Fruit fly (Drosophila melanogaster) whole organism, embryonic: ENCODE measurements around the gene CG13982.
A peak's percentile ranks its signal among the peaks of the same experiment; 100 is the strongest.

Experiments used
- Adf1 ChIP-seq: fragments of 200-800 bp; sonication (Bioruptor generic); IDR thresholded peaks from 2 replicates; pipeline ENCODE4 v1.3.6; 2022; ENCODE audit warnings: missing biosample characterization, missing genetic modification characterization
- Bdp1 ChIP-seq: fragments of 200-800 bp; sonication (Bioruptor generic); optimal IDR thresholded peaks from 3 replicates; lab custom pipeline; 2016; ENCODE audit warnings: missing biosample characterization, missing genetic modification characterization
- Blimp-1 ChIP-seq: fragments of 200-800 bp; sonication (Bioruptor generic); optimal IDR thresholded peaks from 3 replicates; lab custom pipeline; 2018; ENCODE audit warnings: missing biosample characterization, missing genetic modification characterization, mild to moderate bottlenecking, moderate library complexity, missing genetic modification reagents
- BtbVII ChIP-seq: fragments of 200-800 bp; sonication (Bioruptor generic); optimal IDR thresholded peaks from 3 replicates; lab custom pipeline; 2017; ENCODE audit warnings: missing biosample characterization, mild to moderate bottlenecking, missing genetic modification characterization
- CG10267 ChIP-seq: fragments of 200-800 bp; sonication (Bioruptor generic); optimal IDR thresholded peaks from 2 replicates; lab custom pipeline; 2018; ENCODE audit warnings: missing biosample characterization, mild to moderate bottlenecking, missing genetic modification characterization, moderate library complexity
- CG10366 ChIP-seq: fragments of 200-800 bp; sonication (Bioruptor generic); IDR thresholded peaks from 2 replicates; pipeline ENCODE4 v1.3.6; 2022; ENCODE audit warnings: missing biosample characterization, missing genetic modification characterization
- CG11456 ChIP-seq: fragments of 200-800 bp; sonication (Bioruptor generic); IDR thresholded peaks from 3 replicates; pipeline ENCODE4 v1.3.6; 2022; ENCODE audit warnings: missing biosample characterization, missing genetic modification characterization
- CG14441 ChIP-seq: fragments of 200-800 bp; sonication (Bioruptor generic); IDR thresholded peaks from 2 replicates; pipeline ENCODE4 v1.3.6; 2022; ENCODE audit warnings: missing biosample characterization, missing genetic modification characterization
- CG14860 ChIP-seq: fragments of 200-800 bp; sonication (Bioruptor generic); IDR thresholded peaks from 3 replicates; pipeline ENCODE4 v1.3.6; 2022; ENCODE audit warnings: missing biosample characterization, missing genetic modification characterization; ENCODE audit not compliant: partially characterized antibody
- CG1529 ChIP-seq: fragments of 200-800 bp; sonication (Bioruptor generic); optimal IDR thresholded peaks from 3 replicates; lab custom pipeline; 2018; ENCODE audit warnings: missing biosample characterization, missing genetic modification characterization
- CG17328 ChIP-seq: fragments of 200-800 bp; sonication (Bioruptor generic); IDR thresholded peaks from 2 replicates; pipeline ENCODE4 v1.3.6; 2022; ENCODE audit warnings: missing biosample characterization, missing genetic modification characterization
- CG17802 ChIP-seq: fragments of 200-800 bp; sonication (Bioruptor generic); optimal IDR thresholded peaks from 2 replicates; lab custom pipeline; 2018; ENCODE audit warnings: missing biosample characterization, mild to moderate bottlenecking, missing genetic modification characterization, moderate library complexity
- CG18599 ChIP-seq: fragments of 200-800 bp; sonication (Bioruptor generic); optimal IDR thresholded peaks from 3 replicates; lab custom pipeline; 2017; ENCODE audit warnings: missing biosample characterization, missing genetic modification characterization, mild to moderate bottlenecking, moderate library complexity, missing genetic modification reagents
- CG34224 ChIP-seq: fragments of 200-800 bp; sonication (Bioruptor generic); IDR thresholded peaks from 3 replicates; pipeline ENCODE4 v1.3.6; 2022; ENCODE audit warnings: missing biosample characterization, missing genetic modification characterization; ENCODE audit not compliant: partially characterized antibody
- CG34422 ChIP-seq: fragments of 200-800 bp; sonication (Bioruptor generic); IDR thresholded peaks from 3 replicates; pipeline ENCODE4 v1.3.6; 2022; ENCODE audit warnings: missing biosample characterization, missing genetic modification characterization
- CG3847 ChIP-seq: fragments of 200-800 bp; sonication (Bioruptor generic); IDR thresholded peaks from 2 replicates; pipeline ENCODE4 v1.3.6; 2022; ENCODE audit warnings: missing biosample characterization, missing genetic modification characterization
- CG4404 ChIP-seq: fragments of 200-800 bp; sonication (Bioruptor generic); IDR thresholded peaks from 2 replicates; pipeline ENCODE4 v1.3.6; 2022; ENCODE audit warnings: missing biosample characterization, missing genetic modification characterization
- CG6854 ChIP-seq: fragments of 200-800 bp; sonication (Bioruptor generic); optimal IDR thresholded peaks from 3 replicates; lab custom pipeline; 2017; ENCODE audit warnings: missing biosample characterization, mild to moderate bottlenecking, missing genetic modification characterization
- CG7271 ChIP-seq: fragments of 200-800 bp; sonication (Bioruptor generic); optimal IDR thresholded peaks from 2 replicates; lab custom pipeline; 2018; ENCODE audit warnings: missing biosample characterization, mild to moderate bottlenecking, missing genetic modification characterization, moderate library complexity
- CG8281 ChIP-seq: fragments of 200-800 bp; sonication (Bioruptor generic); optimal IDR thresholded peaks from 2 replicates; lab custom pipeline; 2018; ENCODE audit warnings: missing biosample characterization, mild to moderate bottlenecking, missing genetic modification characterization, moderate library complexity
- CG9215 ChIP-seq: fragments of 200-800 bp; sonication (Bioruptor generic); IDR thresholded peaks from 2 replicates; pipeline ENCODE4 v1.3.6; 2022; ENCODE audit warnings: missing biosample characterization, missing genetic modification characterization
- Chrac-16 ChIP-seq: fragments of 200-800 bp; sonication (Bioruptor generic); optimal IDR thresholded peaks from 3 replicates; lab custom pipeline; 2016; ENCODE audit warnings: missing biosample characterization, missing genetic modification characterization
- HLH4C ChIP-seq: fragments of 200-800 bp; sonication (Bioruptor generic); IDR thresholded peaks from 3 replicates; pipeline ENCODE4 v1.3.6; 2022; ENCODE audit warnings: missing biosample characterization, missing genetic modification characterization; ENCODE audit not compliant: partially characterized antibody
- Lpt ChIP-seq: fragments of >200 bp; optimal IDR thresholded peaks from 2 replicates; lab custom pipeline; 2018; ENCODE audit warnings: missing biosample characterization, missing genetic modification characterization
- Neu2 ChIP-seq: fragments of 200-800 bp; sonication (Bioruptor generic); optimal IDR thresholded peaks from 3 replicates; lab custom pipeline; 2016; ENCODE audit warnings: missing biosample characterization, missing genetic modification characterization, borderline replicate concordance
- Poxn ChIP-seq: fragments of 200-800 bp; sonication (Bioruptor generic); IDR thresholded peaks from 2 replicates; pipeline ENCODE4 v1.3.6; 2022; ENCODE audit warnings: missing biosample characterization, missing genetic modification characterization
- Sry-δ ChIP-seq: fragments of 200-800 bp; sonication (Bioruptor generic); optimal IDR thresholded peaks from 2 replicates; lab custom pipeline; 2016; ENCODE audit warnings: missing biosample characterization, missing genetic modification characterization
- Stat92E ChIP-seq, 3 experiments: fragments of >200 bp in 2 of 3; fragments of 200-800 bp in 1 of 3; sonication (Bioruptor generic) in 1 of 3; optimal IDR thresholded peaks; 2 replicates each; lab custom pipeline; 2017 to 2019; ENCODE audit warnings: missing biosample characterization in 3 of 3, missing genetic modification characterization in 3 of 3, mild to moderate bottlenecking in 1 of 3, moderate library complexity in 1 of 3
- cad ChIP-seq: fragments of >200 bp; optimal IDR thresholded peaks from 2 replicates; lab custom pipeline; 2017; ENCODE audit warnings: missing biosample characterization, missing genetic modification characterization
- ci ChIP-seq: fragments of 200-800 bp; sonication (Bioruptor generic); IDR thresholded peaks from 3 replicates; pipeline ENCODE4 v1.3.6; 2022; ENCODE audit warnings: missing biosample characterization, missing genetic modification characterization
- corto ChIP-seq: fragments of 200-800 bp; sonication (Bioruptor generic); optimal IDR thresholded peaks from 2 replicates; lab custom pipeline; 2016; ENCODE audit warnings: missing biosample characterization, mild to moderate bottlenecking, missing genetic modification characterization, moderate library complexity
- fd96Cb ChIP-seq: fragments of 200-800 bp; sonication (Bioruptor generic); optimal IDR thresholded peaks from 2 replicates; lab custom pipeline; 2018; ENCODE audit warnings: missing biosample characterization, mild to moderate bottlenecking, missing genetic modification characterization, moderate library complexity
- fru ChIP-seq: fragments of >200 bp; optimal IDR thresholded peaks from 2 replicates; lab custom pipeline; 2017
- gsb-n ChIP-seq: fragments of 200-800 bp; sonication (Bioruptor generic); optimal IDR thresholded peaks from 3 replicates; lab custom pipeline; 2018; ENCODE audit warnings: missing biosample characterization, mild to moderate bottlenecking, missing genetic modification characterization
- inv ChIP-seq: fragments of 200-800 bp; sonication (Bioruptor generic); IDR thresholded peaks from 2 replicates; pipeline ENCODE4 v1.3.6; 2022; ENCODE audit warnings: missing biosample characterization, missing genetic modification characterization; ENCODE audit not compliant: partially characterized antibody
- kay ChIP-seq: fragments of 200-800 bp; sonication (Bioruptor generic); optimal IDR thresholded peaks from 2 replicates; lab custom pipeline; 2016; ENCODE audit warnings: missing biosample characterization, missing genetic modification characterization
- lab ChIP-seq: fragments of 200-800 bp; sonication (Bioruptor generic); optimal IDR thresholded peaks from 3 replicates; lab custom pipeline; 2017; ENCODE audit warnings: missing biosample characterization, missing genetic modification characterization, mild to moderate bottlenecking, moderate library complexity, missing genetic modification reagents
- lmd ChIP-seq: fragments of 200-800 bp; sonication (Bioruptor generic); IDR thresholded peaks from 2 replicates; pipeline ENCODE4 v1.3.6; 2022; ENCODE audit warnings: missing biosample characterization, missing genetic modification characterization
- nmo ChIP-seq: fragments of 200-800 bp; sonication (Bioruptor generic); optimal IDR thresholded peaks from 2 replicates; lab custom pipeline; 2018; ENCODE audit warnings: missing biosample characterization, mild to moderate bottlenecking, missing genetic modification characterization, moderate library complexity
- prd ChIP-seq, 3 experiments: fragments of >200 bp in 2 of 3; fragments of 200-800 bp in 1 of 3; sonication (Bioruptor generic) in 1 of 3; optimal IDR thresholded peaks in 2 of 3; IDR thresholded peaks in 1 of 3; 2 replicates in 2 of 3; 3 replicates in 1 of 3; pipeline versions ENCODE4 v1.3.6 to Lab custom; 2017 to 2022; ENCODE audit warnings: missing biosample characterization in 1 of 3, missing genetic modification characterization in 1 of 3
- sens ChIP-seq: fragments of 200-800 bp; sonication (Bioruptor generic); peaks from one replicate; lab custom pipeline; 2016; ENCODE audit warnings: missing biosample characterization, missing genetic modification characterization
- sima ChIP-seq: fragments of 200-800 bp; sonication (Bioruptor generic); optimal IDR thresholded peaks from 2 replicates; lab custom pipeline; 2016; ENCODE audit warnings: missing biosample characterization, missing genetic modification characterization
- slbo ChIP-seq: fragments of 200-800 bp; sonication (Bioruptor generic); IDR thresholded peaks from 2 replicates; pipeline ENCODE4 v1.3.6; 2022; ENCODE audit warnings: missing biosample characterization, missing genetic modification characterization
- tll ChIP-seq, 2 experiments: fragments of 200-800 bp in 1 of 2; fragments of >200 bp in 1 of 2; sonication (Bioruptor generic) in 1 of 2; optimal IDR thresholded peaks; 2 replicates each; lab custom pipeline; 2017 to 2019; ENCODE audit warnings: missing biosample characterization in 2 of 2, missing genetic modification characterization in 2 of 2, mild to moderate bottlenecking in 1 of 2, moderate library complexity in 1 of 2
- ttk ChIP-seq: fragments of 200-800 bp; sonication (Bioruptor generic); IDR thresholded peaks from 2 replicates; pipeline ENCODE4 v2.1.2; 2022; ENCODE audit warnings: missing biosample characterization, missing genetic modification characterization
- wek ChIP-seq: fragments of 200-800 bp; sonication (Bioruptor generic); optimal IDR thresholded peaks from 3 replicates; lab custom pipeline; 2018; ENCODE audit warnings: missing biosample characterization, mild to moderate bottlenecking, missing genetic modification characterization, moderate library complexity
- zen ChIP-seq: fragments of 200-800 bp; sonication (Bioruptor generic); optimal IDR thresholded peaks from 3 replicates; lab custom pipeline; 2018; ENCODE audit warnings: missing biosample characterization, mild to moderate bottlenecking, missing genetic modification characterization, moderate library complexity

CG13982 gene

dm6 chr2L:6372088-6372487, 40.0 kb upstream of the CG13982 start, which contains the start of gene slam:
Gene slam (plus strand): TSS chr2L:6372388.
- TF ChIP-seq CG34422 (GFP tag; lab: Robert Waterston, UW) (no peak), Bdp1 (GFP tag; lab: Kevin White, UChicago) (no peak), sima (GFP tag; lab: Kevin White, UChicago) (no peak), CG11456 (GFP tag; lab: Robert Waterston, UW) (no peak), CG14860 (GFP tag; lab: Robert Waterston, UW) (no peak), BtbVII (GFP tag; lab: Kevin White, UChicago) (no peak), Neu2 (no peak), CG6854 (GFP tag; lab: Kevin White, UChicago) (no peak), HLH4C (GFP tag; lab: Robert Waterston, UW) (no peak), gsb-n (tag; lab: Kevin White, UChicago) (no peak), CG10267 (tag; lab: Kevin White, UChicago) (no peak), CG34224 (no peak)
- TF ChIP-seq, all 482 proteins: peak for 0

- TF ChIP-seq Sry-δ (GFP tag; lab: Kevin White, UChicago) (no peak), zen (tag; lab: Kevin White, UChicago) (peak; percentile 95), wek (GFP tag; lab: Kevin White, UChicago) (no peak), cad (GFP tag; lab: Kevin White, UChicago) (peak; percentile 49), CG14441 (GFP tag; lab: Robert Waterston, UW) (no peak), nmo (no peak), tll (GFP tag; optimal IDR thresholded peaks at IDR 0.05; lab: Kevin White, UChicago) (peak in 1 of 2 experiments; percentile 10), inv (GFP tag; lab: Robert Waterston, UW) (no peak), CG7271 (tag; lab: Kevin White, UChicago) (peak; percentile 14)
Measured at dm6 chr2L:6373141-6373540, 39.0 kb upstream of the CG13982 start.

- TF ChIP-seq lmd (GFP tag; lab: Robert Waterston, UW) (peak; percentile 33; the same call in 1 of the 2 replicates), CG18599 (peak; percentile 18), Chrac-16 (no peak), CG4404 (no peak), CG14860 (GFP tag; lab: Robert Waterston, UW) (no peak), CG3847 (GFP tag; lab: Robert Waterston, UW) (no peak), CG9215 (GFP tag; lab: Robert Waterston, UW) (no peak), Lpt (GFP tag; lab: Kevin White, UChicago) (no peak), sens (peak; percentile 62), zen (tag; lab: Kevin White, UChicago) (peak; percentile 2), ttk (GFP tag; lab: Robert Waterston, UW) (0 out of 2 replicates have a peak, but pooled peaks have one; percentile 29), Blimp-1 (no peak), CG17802 (tag; lab: Kevin White, UChicago) (no peak), slbo (GFP tag; lab: Robert Waterston, UW) (peak; percentile 17; the same call in 1 of the 2 replicates), prd (optimal IDR thresholded peaks at IDR 0.05; lab: Kevin White, UChicago) (no peak), prd (GFP tag; IDR thresholded peaks at IDR 0.05; lab: Robert Waterston, UW) (peak; percentile 50; the same call in 1 of the 3 replicates), Poxn (GFP tag; lab: Robert Waterston, UW) (no peak), fd96Cb (tag; lab: Kevin White, UChicago) (no peak), corto (GFP tag; lab: Kevin White, UChicago) (no peak), fru (lab: Kevin White, UChicago) (no peak), ci (GFP tag; lab: Robert Waterston, UW) (0 out of 3 replicates have a peak, but pooled peaks have one; percentile 27), CG1529 (GFP tag; lab: Kevin White, UChicago) (no peak), CG10366 (GFP tag; lab: Robert Waterston, UW) (0 out of 2 replicates have a peak, but pooled peaks have one; percentile 17), kay (GFP tag; lab: Kevin White, UChicago) (no peak), lab (GFP tag; lab: Kevin White, UChicago) (peak; percentile 23), CG8281 (tag; lab: Kevin White, UChicago) (no peak), Stat92E (GFP tag; optimal IDR thresholded peaks at IDR 0.05; lab: Kevin White, UChicago) (no peak), CG17328 (GFP tag; lab: Robert Waterston, UW) (peak; percentile 17; the same call in 1 of the 2 replicates), Adf1 (no peak)
Measured at dm6 chr2L:6379197-6379596, 32.9 kb upstream of the CG13982 start.
